Fruit fly (Drosophila melanogaster) whole organism, pupa: Measurements from ENCODE around the gene Tat.

Experiments used
- CG15710 ChIP-seq: fragments of 200-800 bp; sonication (Bioruptor generic); optimal IDR thresholded peaks from 2 replicates; lab custom pipeline; 2018; ENCODE audit warnings: missing biosample characterization, mild to moderate bottlenecking, missing genetic modification characterization, moderate library complexity
- CG32121 ChIP-seq: fragments of 200-800 bp; sonication (Bioruptor generic); IDR thresholded peaks from 2 replicates; pipeline ENCODE4 v1.3.6; 2022; ENCODE audit warnings: missing biosample characterization, missing genetic modification characterization
- EcR ChIP-seq: fragments of 200-800 bp; sonication (Bioruptor generic); optimal IDR thresholded peaks from 3 replicates; lab custom pipeline; 2019; ENCODE audit warnings: missing biosample characterization, missing genetic modification characterization, mild to moderate bottlenecking, moderate library complexity, missing genetic modification reagents
- Ets98B ChIP-seq: fragments of 200-800 bp; sonication (Bioruptor generic); IDR thresholded peaks from 2 replicates; pipeline ENCODE4 v1.3.6; 2022; ENCODE audit warnings: missing biosample characterization, missing genetic modification characterization
- Pif1A ChIP-seq: fragments of 200-800 bp; sonication (Bioruptor generic); optimal IDR thresholded peaks from 3 replicates; lab custom pipeline; 2016; ENCODE audit warnings: missing biosample characterization, missing genetic modification characterization
- Pif1B ChIP-seq: fragments of 200-800 bp; sonication (Bioruptor generic); optimal IDR thresholded peaks from 3 replicates; lab custom pipeline; 2016; ENCODE audit warnings: missing biosample characterization, missing genetic modification characterization
- Snoo ChIP-seq: fragments of 200-800 bp; sonication (Bioruptor generic); optimal IDR thresholded peaks from 3 replicates; lab custom pipeline; 2017; ENCODE audit warnings: missing biosample characterization, mild to moderate bottlenecking, missing genetic modification characterization, inconsistent platforms
- fd96Ca ChIP-seq: fragments of 200-800 bp; sonication (Bioruptor generic); IDR thresholded peaks from 3 replicates; pipeline ENCODE4 v1.3.6; 2022; ENCODE audit warnings: missing biosample characterization, missing genetic modification characterization
- gl ChIP-seq: fragments of 200-800 bp; sonication (Bioruptor generic); optimal IDR thresholded peaks from 2 replicates; lab custom pipeline; 2018; ENCODE audit warnings: missing biosample characterization, mild to moderate bottlenecking, missing genetic modification characterization

DNA sequence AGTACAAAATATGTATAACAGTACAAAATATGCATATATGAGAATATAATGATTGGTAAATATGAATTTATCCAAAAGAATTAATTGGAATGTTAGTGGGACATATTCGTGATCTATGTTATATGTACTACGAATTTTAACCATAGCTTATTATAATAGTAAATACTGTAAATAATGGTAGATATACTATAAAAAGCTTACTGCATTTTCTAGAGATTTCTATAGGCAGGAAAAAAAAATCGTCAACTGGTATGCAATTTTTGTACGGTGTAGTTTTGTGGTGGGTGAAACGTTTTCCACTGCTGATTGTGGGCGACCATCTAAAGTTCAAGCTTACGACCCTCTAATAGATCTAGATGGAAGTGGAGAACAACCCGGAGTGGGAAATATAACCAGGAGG lies 44.2 kb upstream of the Tat start:
- TF ChIP-seq CG32121 (no peak), CG15710 (tag; lab: Kevin White, UChicago) (no peak), Ets98B (GFP tag; lab: Robert Waterston, UW) (no peak), fd96Ca (GFP tag; lab: Robert Waterston, UW) (no peak), EcR (GFP tag; lab: Kevin White, UChicago) (no peak), Pif1A (GFP tag; lab: Kevin White, UChicago) (no peak), Pif1B (no peak), gl (no peak), Snoo (tag; lab: Kevin White, UChicago) (no peak)
